Fruit fly (Drosophila melanogaster): ENCODE results near the gene CG16700.

Gene CG16700

dm6 chrX:17125017-17125821 lies 33.6 kb downstream of the CG16700 start (continued):
- TF ChIP-seq her (GFP tag; optimal IDR thresholded peaks at IDR 0.05): peak; percentile 17
- TF ChIP-seq gro (GFP tag; optimal IDR thresholded peaks at IDR 0.05): peak; percentile 41
- TF ChIP-seq Oli (tag; optimal IDR thresholded peaks at IDR 0.05): peak; percentile 55
- TF ChIP-seq Optix (GFP tag; IDR thresholded peaks at IDR 0.05): peak; percentile 35; the same call in 1 of the 3 replicates
- TF ChIP-seq CG17912 (GFP tag; optimal IDR thresholded peaks at IDR 0.05): no peak
- TF ChIP-seq E2f1 (GFP tag; IDR thresholded peaks at IDR 0.05): peak; percentile 75
- TF ChIP-seq CG17829 (tag; optimal IDR thresholded peaks at IDR 0.05): peak; percentile 63
- TF ChIP-seq Hr51 (GFP tag; optimal IDR thresholded peaks at IDR 0.05): peak; percentile 23 to 80
- TF ChIP-seq CG6683 (GFP tag; optimal IDR thresholded peaks at IDR 0.05): peak; percentile 50
- no peak for TF ChIP-seq CG12942 (GFP tag; optimal IDR thresholded peaks at IDR 0.05)
- TF ChIP-seq ERR (GFP tag; optimal IDR thresholded peaks at IDR 0.05): peak; percentile 39
- TF ChIP-seq CG10431 (GFP tag; optimal IDR thresholded peaks at IDR 0.05): no peak
- peak; percentile 39; the same call in 1 of the 2 replicates for TF ChIP-seq ara (GFP tag; IDR thresholded peaks at IDR 0.05)
- peak; percentile 24 for TF ChIP-seq tin (GFP tag; optimal IDR thresholded peaks at IDR 0.05)
- TF ChIP-seq CG14014 (GFP tag; IDR thresholded peaks at IDR 0.05): peak; percentile 72
- TF ChIP-seq CG7963 (GFP tag; IDR thresholded peaks at IDR 0.05; ENCODE audit: partially characterized antibody): peak; percentile 65
- TF ChIP-seq Ets65A (GFP tag): peak; percentile 4
- peak; percentile 80 for TF ChIP-seq lmd (GFP tag; IDR thresholded peaks at IDR 0.05)
- TF ChIP-seq cg (GFP tag; optimal IDR thresholded peaks at IDR 0.05): peak; percentile 12
- TF ChIP-seq hbn (GFP tag; IDR thresholded peaks at IDR 0.05; ENCODE audit: partially characterized antibody): peak; percentile 93
- TF ChIP-seq Tbp (GFP tag; optimal IDR thresholded peaks at IDR 0.05): no peak
- peak; percentile 71 for TF ChIP-seq CG7372 (GFP tag; IDR thresholded peaks at IDR 0.05)
- peak; percentile 23 for TF ChIP-seq CG4328 (GFP tag; optimal IDR thresholded peaks at IDR 0.05)
- TF ChIP-seq sima (GFP tag; optimal IDR thresholded peaks at IDR 0.05): no peak
- TF ChIP-seq stc (GFP tag; IDR thresholded peaks at IDR 0.05): peak; percentile 85
- TF ChIP-seq CG14667 (GFP tag; IDR thresholded peaks at IDR 0.05): peak; percentile 45
- TF ChIP-seq E2f2 (GFP tag; IDR thresholded peaks at IDR 0.05): no peak; the same call in none of the 2 replicates
- peak; percentile 55 for TF ChIP-seq sisA (GFP tag; IDR thresholded peaks at IDR 0.05)
- TF ChIP-seq tna (GFP tag; IDR thresholded peaks at IDR 0.05; ENCODE audit: partially characterized antibody): peak; percentile 69
- no peak for TF ChIP-seq Sin3A (optimal IDR thresholded peaks at IDR 0.05)
- no peak for TF ChIP-seq repo (GFP tag; optimal IDR thresholded peaks at IDR 0.05)
- TF ChIP-seq ranshi (GFP tag; IDR thresholded peaks at IDR 0.05): peak; percentile 68
- TF ChIP-seq CG18599 (GFP tag; optimal IDR thresholded peaks at IDR 0.05): peak; percentile 82
- TF ChIP-seq Med (GFP tag): peak; percentile 83
- TF ChIP-seq gcm (GFP tag; optimal IDR thresholded peaks at IDR 0.05): peak; percentile 8
- peak; percentile 92 for TF ChIP-seq vnd (GFP tag; IDR thresholded peaks at IDR 0.05; ENCODE audit: partially characterized antibody)
- TF ChIP-seq grn (GFP tag; optimal IDR thresholded peaks at IDR 0.05): peak; percentile 18
- TF ChIP-seq schlank (tag; optimal IDR thresholded peaks at IDR 0.05): no peak
- peak; percentile 33; the same call in 1 of the 2 replicates for TF ChIP-seq GATAe (GFP tag; conservative IDR thresholded peaks at IDR 0.05)
- peak; percentile 44 for TF ChIP-seq CG11696 (GFP tag; IDR thresholded peaks at IDR 0.05)
- no peak for TF ChIP-seq crp (GFP tag; optimal IDR thresholded peaks at IDR 0.05)
- no peak for TF ChIP-seq CG30431 (GFP tag; optimal IDR thresholded peaks at IDR 0.05)
- TF ChIP-seq HLH54F (GFP tag; optimal IDR thresholded peaks at IDR 0.05): peak; percentile 1
- TF ChIP-seq ato (GFP tag; IDR thresholded peaks at IDR 0.05; ENCODE audit: partially characterized antibody): peak; percentile 77
- TF ChIP-seq zfh2 (GFP tag; optimal IDR thresholded peaks at IDR 0.05): peak; percentile 58
- peak; percentile 32 for TF ChIP-seq az2 (GFP tag; optimal IDR thresholded peaks at IDR 0.05)
- peak; percentile 62 for TF ChIP-seq exex (tag; optimal IDR thresholded peaks at IDR 0.05)
- peak; percentile 34 for TF ChIP-seq CG8388 (GFP tag; optimal IDR thresholded peaks at IDR 0.05)
- peak; percentile 45 for TF ChIP-seq Fer2 (tag; optimal IDR thresholded peaks at IDR 0.05)
